Worm (Caenorhabditis elegans) whole organism, L4 larva: Measurements from ENCODE around the gene lin-9.

Experiments used
- F26F4.8 ChIP-seq: fragments of 200-800 bp; sonication (Bioruptor generic); conservative IDR thresholded peaks from 2 replicates; pipeline ENCODE4 v1.3.6; 2022; ENCODE audit warnings: missing genetic modification characterization, missing compliant biosample characterization
- T20F7.1 ChIP-seq: fragments of 200-800 bp; sonication (Bioruptor generic); optimal IDR thresholded peaks from 2 replicates; lab custom pipeline; 2018; ENCODE audit warnings: mild to moderate bottlenecking, missing genetic modification characterization, missing compliant biosample characterization
- T26A8.4 ChIP-seq: fragments of 200-800 bp; sonication (Bioruptor generic); IDR thresholded peaks from 2 replicates; pipeline ENCODE4 v1.3.6; 2022; ENCODE audit warnings: missing genetic modification characterization, missing compliant biosample characterization
- Y48G9A.11 ChIP-seq: fragments of 200-800 bp; sonication (Bioruptor generic); IDR thresholded peaks from 2 replicates; pipeline ENCODE4 v1.3.6; 2022; ENCODE audit warnings: missing genetic modification reagents, missing genetic modification characterization, missing compliant biosample characterization
- ZK337.2 ChIP-seq: fragments of 200-800 bp; sonication (Bioruptor generic); IDR thresholded peaks from 2 replicates; pipeline ENCODE4 v1.3.6; 2022; ENCODE audit warnings: missing genetic modification reagents, missing genetic modification characterization, missing compliant biosample characterization
- ZK546.5 ChIP-seq, 2 experiments: sonication (generic microtip); optimal IDR thresholded peaks; 2 replicates each; lab custom pipeline; 2017; ENCODE audit warnings: missing biosample characterization in 2 of 2, missing genetic modification characterization in 2 of 2
- ama-1 ChIP-seq: fragments of 150-350 bp; optimal IDR thresholded peaks from 2 replicates; lab custom pipeline; 2014; ENCODE audit warnings: inconsistent platforms, mixed read lengths
- arid-1 ChIP-seq: fragments of 200-800 bp; sonication (Bioruptor generic); conservative IDR thresholded peaks from 2 replicates; pipeline ENCODE4 v1.3.6; 2022; ENCODE audit warnings: missing genetic modification reagents, missing genetic modification characterization, missing compliant biosample characterization
- ceh-20 ChIP-seq: fragments of 200-800 bp; sonication (Bioruptor generic); IDR thresholded peaks from 2 replicates; pipeline ENCODE4 v1.3.6; 2022; ENCODE audit warnings: missing genetic modification reagents, missing genetic modification characterization, missing compliant biosample characterization
- ceh-32 ChIP-seq: sonication (generic microtip); optimal IDR thresholded peaks from 2 replicates; lab custom pipeline; 2016; ENCODE audit warnings: mild to moderate bottlenecking, missing genetic modification characterization, missing compliant biosample characterization; ENCODE audit not compliant: poor library complexity
- ces-1 ChIP-seq: fragments of 150-350 bp; sonication (generic microtip); optimal IDR thresholded peaks from 4 replicates; lab custom pipeline; 2014; ENCODE audit warnings: missing biosample characterization, missing genetic modification reagents, missing genetic modification characterization
- ctbp-1 ChIP-seq: fragments of 200-800 bp; sonication (Bioruptor generic); IDR thresholded peaks from 2 replicates; pipeline ENCODE4 v1.3.6; 2022; ENCODE audit warnings: missing genetic modification reagents, missing genetic modification characterization, missing compliant biosample characterization
- daf-19 ChIP-seq: fragments of 200-800 bp; sonication (Bioruptor generic); conservative IDR thresholded peaks from 2 replicates; pipeline ENCODE4 v1.3.6; 2022; ENCODE audit warnings: missing genetic modification characterization, missing compliant biosample characterization
- dmd-6 ChIP-seq: fragments of 200-800 bp; sonication (Bioruptor generic); IDR thresholded peaks from 2 replicates; pipeline ENCODE4 v1.3.6; 2022; ENCODE audit warnings: missing genetic modification reagents, missing genetic modification characterization, missing compliant biosample characterization
- dpl-1 ChIP-seq: fragments of 150-350 bp; optimal IDR thresholded peaks from 2 replicates; lab custom pipeline; 2014; ENCODE audit warnings: missing biosample characterization, missing genetic modification reagents, missing genetic modification characterization
- duxl-1 ChIP-seq: sonication (generic microtip); optimal IDR thresholded peaks from 2 replicates; lab custom pipeline; 2016; ENCODE audit warnings: mild to moderate bottlenecking, missing genetic modification characterization, moderate library complexity, missing compliant biosample characterization; ENCODE audit not compliant: poor library complexity
- dve-1 ChIP-seq: sonication (generic microtip); optimal IDR thresholded peaks from 2 replicates; lab custom pipeline; 2017; ENCODE audit warnings: antibody characterized with exemption, mild to moderate bottlenecking, missing genetic modification characterization, missing compliant biosample characterization; ENCODE audit not compliant: insufficient read depth
- hmg-1.1 ChIP-seq: fragments of 200-800 bp; sonication (Bioruptor generic); IDR thresholded peaks from 2 replicates; pipeline ENCODE4 v1.3.6; 2022; ENCODE audit warnings: missing genetic modification reagents, missing genetic modification characterization, missing compliant biosample characterization
- lin-1 ChIP-seq: fragments of 200-800 bp; sonication (Bioruptor generic); IDR thresholded peaks from 2 replicates; pipeline ENCODE4 v1.3.6; 2022; ENCODE audit warnings: missing genetic modification reagents, missing genetic modification characterization, missing compliant biosample characterization
- lin-13 ChIP-seq: fragments of 150-350 bp; optimal IDR thresholded peaks from 2 replicates; lab custom pipeline; 2014; ENCODE audit warnings: missing biosample characterization, missing genetic modification reagents, missing genetic modification characterization
- lir-3 ChIP-seq: sonication (generic microtip); optimal IDR thresholded peaks from 2 replicates; lab custom pipeline; 2016; ENCODE audit warnings: mild to moderate bottlenecking, missing genetic modification characterization, missing compliant biosample characterization
- lsy-2 ChIP-seq, 2 experiments: fragments of 150-350 bp in 1 of 2; sonication (generic microtip) in 1 of 2; optimal IDR thresholded peaks; 2 replicates each; lab custom pipeline; 2014 to 2017; ENCODE audit warnings: missing biosample characterization in 2 of 2, missing genetic modification characterization in 2 of 2
- mdl-1 ChIP-seq, 2 experiments: fragments of 150-350 bp in 1 of 2; sonication (generic microtip) in 1 of 2; optimal IDR thresholded peaks; 2 replicates each; lab custom pipeline; 2014 to 2017; ENCODE audit warnings: missing biosample characterization in 2 of 2, missing genetic modification characterization in 2 of 2
- mep-1 ChIP-seq: fragments of 150-350 bp; sonication (generic microtip); optimal IDR thresholded peaks from 3 replicates; lab custom pipeline; 2014; ENCODE audit warnings: missing biosample characterization, missing genetic modification characterization
- nhr-11 ChIP-seq: fragments of 150-350 bp; optimal IDR thresholded peaks from 2 replicates; lab custom pipeline; 2014; ENCODE audit warnings: missing biosample characterization, missing genetic modification characterization
- nhr-111 ChIP-seq: fragments of 200-800 bp; sonication (Bioruptor generic); optimal IDR thresholded peaks from 2 replicates; lab custom pipeline; 2018; ENCODE audit warnings: mild to moderate bottlenecking, missing genetic modification characterization, missing compliant biosample characterization
- nhr-237 ChIP-seq: sonication (generic microtip); optimal IDR thresholded peaks from 2 replicates; lab custom pipeline; 2017; ENCODE audit warnings: missing biosample characterization, missing genetic modification characterization
- nhr-25 ChIP-seq: sonication (generic microtip); optimal IDR thresholded peaks from 2 replicates; lab custom pipeline; 2017; ENCODE audit warnings: missing genetic modification characterization, mild to moderate bottlenecking, missing compliant biosample characterization, antibody characterized with exemption, moderate library complexity, borderline replicate concordance; ENCODE audit not compliant: insufficient read depth
- nhr-28 ChIP-seq: fragments of 150-350 bp; optimal IDR thresholded peaks from 2 replicates; lab custom pipeline; 2014; ENCODE audit warnings: missing biosample characterization, missing genetic modification characterization
- nhr-41 ChIP-seq: fragments of 200-800 bp; sonication (Bioruptor generic); IDR thresholded peaks from 2 replicates; pipeline ENCODE4 v1.3.6; 2022; ENCODE audit warnings: missing genetic modification reagents, missing genetic modification characterization, missing compliant biosample characterization
- nhr-48 ChIP-seq: sonication (generic microtip); optimal IDR thresholded peaks from 2 replicates; lab custom pipeline; 2016; ENCODE audit warnings: mild to moderate bottlenecking, missing genetic modification characterization, missing compliant biosample characterization
- nhr-77 ChIP-seq: fragments of 150-350 bp; optimal IDR thresholded peaks from 2 replicates; lab custom pipeline; 2014; ENCODE audit warnings: missing biosample characterization, missing genetic modification characterization
- rbr-2 ChIP-seq: sonication (generic microtip); optimal IDR thresholded peaks from 2 replicates; lab custom pipeline; 2016; ENCODE audit warnings: missing genotype, missing genetic modification characterization, missing compliant biosample characterization
- saeg-2 ChIP-seq: fragments of 200-800 bp; sonication (Bioruptor generic); IDR thresholded peaks from 2 replicates; pipeline ENCODE4 v1.3.6; 2022; ENCODE audit warnings: missing genetic modification reagents, missing genetic modification characterization, missing compliant biosample characterization
- sdz-12 ChIP-seq: fragments of 200-800 bp; sonication (Bioruptor generic); optimal IDR thresholded peaks from 2 replicates; lab custom pipeline; 2018; ENCODE audit warnings: mild to moderate bottlenecking, missing genetic modification characterization, missing compliant biosample characterization
- set-16 ChIP-seq: fragments of 200-800 bp; sonication (Bioruptor generic); IDR thresholded peaks from 2 replicates; pipeline ENCODE4 v1.3.6; 2022; ENCODE audit warnings: missing genetic modification reagents, missing genetic modification characterization, missing compliant biosample characterization
- skn-1 ChIP-seq: fragments of 150-350 bp; optimal IDR thresholded peaks from 2 replicates; lab custom pipeline; 2014; ENCODE audit warnings: missing biosample characterization, missing genetic modification characterization
- snpc-1.2 ChIP-seq: fragments of 200-800 bp; sonication (Bioruptor generic); IDR thresholded peaks from 2 replicates; pipeline ENCODE4 v1.3.6; 2022; ENCODE audit warnings: missing genetic modification reagents, missing genetic modification characterization, missing compliant biosample characterization
- snpc-4 ChIP-seq: fragments of 150-350 bp; optimal IDR thresholded peaks from 2 replicates; lab custom pipeline; 2014; ENCODE audit warnings: missing biosample characterization, missing genetic modification characterization
- tra-1 ChIP-seq: fragments of 200-800 bp; sonication (Bioruptor generic); IDR thresholded peaks from 2 replicates; pipeline ENCODE4 v1.3.6; 2022; ENCODE audit warnings: missing genetic modification reagents, missing genetic modification characterization, missing compliant biosample characterization
- unc-39 ChIP-seq: sonication (generic microtip); optimal IDR thresholded peaks from 2 replicates; lab custom pipeline; 2017; ENCODE audit warnings: missing biosample characterization, missing genetic modification characterization
- unc-62 ChIP-seq, 3 experiments: fragments of 150-350 bp in 1 of 3; sonication (generic microtip); optimal IDR thresholded peaks in 2 of 3; peaks in 1 of 3; 1 replicate in 1 of 3; 2 replicates in 2 of 3; lab custom pipeline; 2014 to 2017; ENCODE audit warnings: missing biosample characterization in 3 of 3, missing genetic modification characterization in 3 of 3, missing genetic modification reagents in 3 of 3, missing genotype in 1 of 3
- vab-7 ChIP-seq: fragments of 200-800 bp; sonication (Bioruptor generic); IDR thresholded peaks from 2 replicates; pipeline ENCODE4 v1.3.6; 2022; ENCODE audit warnings: missing genetic modification reagents, missing genetic modification characterization, missing compliant biosample characterization
- zfp-3 ChIP-seq: fragments of 200-800 bp; sonication (Bioruptor generic); conservative IDR thresholded peaks from 2 replicates; pipeline ENCODE4 v1.3.6; 2022; ENCODE audit warnings: missing genetic modification reagents, missing genetic modification characterization, missing compliant biosample characterization
- zip-11 ChIP-seq: fragments of 200-800 bp; sonication (Bioruptor generic); IDR thresholded peaks from 2 replicates; pipeline ENCODE4 v1.3.6; 2022; ENCODE audit warnings: missing genetic modification characterization, missing compliant biosample characterization
- ztf-11 ChIP-seq: fragments of 150-350 bp; optimal IDR thresholded peaks from 2 replicates; lab custom pipeline; 2014; ENCODE audit warnings: missing biosample characterization, missing genetic modification characterization
- ztf-7 ChIP-seq: fragments of 150-350 bp; optimal IDR thresholded peaks from 2 replicates; lab custom pipeline; 2014; ENCODE audit warnings: missing biosample characterization, missing genetic modification characterization

The lin-9 gene

DNA sequence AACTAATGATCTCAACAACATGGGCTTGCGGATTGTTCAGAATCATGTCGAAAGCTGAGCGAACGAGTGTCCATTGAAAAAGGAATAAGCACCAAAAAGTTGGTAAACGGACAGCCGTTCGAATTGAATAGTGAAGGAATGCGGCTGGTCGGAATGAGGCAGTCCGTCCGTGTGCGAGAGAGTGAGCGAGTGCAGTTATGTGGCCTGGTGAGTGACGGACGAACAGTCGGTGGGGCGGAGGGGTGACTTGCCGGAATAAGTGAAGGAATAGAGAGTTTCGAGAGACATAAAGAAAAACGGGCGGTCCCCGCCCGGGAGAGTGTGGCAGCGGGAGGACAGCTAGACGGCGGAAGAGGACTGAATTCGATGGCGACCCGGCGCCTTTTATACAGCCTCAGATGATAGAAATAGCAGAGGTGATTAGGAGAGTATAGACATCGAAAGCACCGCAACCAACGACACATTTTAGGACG is 38.6 kb downstream of the lin-9 start (continued):
- TF ChIP-seq T20F7.1 (GFP tag; lab: Kevin White, UChicago) (peak; percentile 51), nhr-28 (tag; lab: Kevin White, UChicago) (peak; percentile 81), mep-1 (tag; lab: Kevin White, UChicago) (peak; percentile 83), ama-1 (peak; percentile 95), tra-1 (GFP tag; lab: Robert Waterston, UW) (peak; percentile 82), nhr-11 (tag; lab: Kevin White, UChicago) (peak; percentile 86), snpc-1.2 (GFP tag; lab: Robert Waterston, UW) (peak; percentile 65), hmg-1.1 (GFP tag; lab: Robert Waterston, UW) (peak; percentile 82), zfp-3 (GFP tag; lab: Robert Waterston, UW) (peak; percentile 91), dpl-1 (GFP tag; lab: Kevin White, UChicago) (peak; percentile 34), dve-1 (peak; percentile 73), duxl-1 (no peak), nhr-48 (tag; lab: Kevin White, UChicago) (peak; percentile 80), nhr-237 (tag; lab: Kevin White, UChicago) (no peak), ceh-32 (tag; lab: Kevin White, UChicago) (no peak), ZK337.2 (GFP tag; lab: Robert Waterston, UW) (no peak), T26A8.4 (GFP tag; lab: Robert Waterston, UW) (peak; percentile 90), unc-62 (GFP tag; optimal IDR thresholded peaks at IDR 0.05 in 1 of 2; lab: Kevin White, UChicago) (peak in 1 of 2 experiments; percentile 97), unc-62 (tag; optimal IDR thresholded peaks at IDR 0.05; lab: Kevin White, UChicago) (no peak), ztf-7 (tag; lab: Kevin White, UChicago) (no peak), ZK546.5 (tag; optimal IDR thresholded peaks at IDR 0.05; lab: Kevin White, UChicago) (no peak), ztf-11 (no peak), ctbp-1 (GFP tag; lab: Robert Waterston, UW) (peak; percentile 22; the same call in 1 of the 2 replicates), nhr-111 (GFP tag; lab: Kevin White, UChicago) (peak; percentile 17), vab-7 (GFP tag; lab: Robert Waterston, UW) (peak; percentile 64), ceh-20 (GFP tag; lab: Robert Waterston, UW) (peak; percentile 80; the same call in 1 of the 2 replicates), skn-1 (tag; lab: Kevin White, UChicago) (no peak), nhr-77 (tag; lab: Kevin White, UChicago) (peak; percentile 67), Y48G9A.11 (GFP tag; lab: Robert Waterston, UW) (peak; percentile 48; the same call in 1 of the 2 replicates), lsy-2 (tag; optimal IDR thresholded peaks at IDR 0.05; lab: Kevin White, UChicago) (peak; percentile 27 to 64), snpc-4 (no peak), saeg-2 (GFP tag; lab: Robert Waterston, UW) (peak; percentile 75; the same call in 1 of the 2 replicates), set-16 (GFP tag; lab: Robert Waterston, UW) (peak; percentile 95), rbr-2 (tag; lab: Kevin White, UChicago) (peak; percentile 49), arid-1 (GFP tag; lab: Robert Waterston, UW) (no peak), zip-11 (peak; percentile 71; the same call in 1 of the 2 replicates), unc-39 (tag; lab: Kevin White, UChicago) (no peak), daf-19 (GFP tag; lab: Robert Waterston, UW) (no peak), nhr-25 (tag; lab: Kevin White, UChicago) (peak; percentile 0), lin-1 (peak; percentile 95), sdz-12 (no peak), lir-3 (tag; lab: Kevin White, UChicago) (peak; percentile 26), lin-13 (GFP tag; lab: Kevin White, UChicago) (peak; percentile 75), ces-1 (GFP tag; lab: Kevin White, UChicago) (no peak), mdl-1 (tag; optimal IDR thresholded peaks at IDR 0.05; lab: Kevin White, UChicago) (peak; percentile 39 to 51), F26F4.8 (GFP tag; lab: Robert Waterston, UW) (0 out of 2 replicates have a peak, but pooled peaks have one; percentile 36), dmd-6 (GFP tag; lab: Robert Waterston, UW) (peak; percentile 94), nhr-41 (GFP tag; lab: Robert Waterston, UW) (peak; percentile 51; the same call in 1 of the 2 replicates)
